Worm (Caenorhabditis elegans) whole organism, late embryonic: ENCODE results near the gene grl-23.

Experiments
- ama-1 ChIP-seq: fragments of 150-350 bp; optimal IDR thresholded peaks from 2 replicates; lab custom pipeline; 2014
- nhr-11 ChIP-seq: fragments of 150-350 bp; optimal IDR thresholded peaks from 2 replicates; lab custom pipeline; 2014; ENCODE audit warnings: missing biosample characterization, missing genetic modification characterization
- pha-2 ChIP-seq: sonication (generic microtip); optimal IDR thresholded peaks from 2 replicates; lab custom pipeline; 2017; ENCODE audit warnings: mild to moderate bottlenecking, missing genetic modification characterization, missing compliant biosample characterization
- unc-55 ChIP-seq: sonication (generic microtip); optimal IDR thresholded peaks from 2 replicates; lab custom pipeline; 2017; ENCODE audit warnings: missing biosample characterization, missing genetic modification reagents, missing genetic modification characterization
- unc-86 ChIP-seq: sonication (generic microtip); optimal IDR thresholded peaks from 2 replicates; lab custom pipeline; 2016; ENCODE audit warnings: missing genetic modification characterization, missing compliant biosample characterization

- TF ChIP-seq unc-55 (GFP tag; lab: Kevin White, UChicago) (no peak), ama-1 (lab: Kevin White, UChicago) (no peak), nhr-11 (no peak), unc-86 (tag; lab: Kevin White, UChicago) (no peak), pha-2 (tag; lab: Kevin White, UChicago) (no peak)
Observed at ce11 chrV:12576495-12576947, at the start of gene grl-23.
